Worm (Caenorhabditis elegans): ENCODE measurements around the gene gcy-19.

Gene gcy-19

ce11 chrII:3225780-3226179 lies 33.4 kb downstream of the gcy-19 start, which contains the start of gene ZC239.17:
ZC239.17 (minus strand) TSS chrII:3225880.
- TF ChIP-seq fkh-4 (tag; optimal IDR thresholded peaks at IDR 0.05; ENCODE audit: borderline replicate concordance) (no peak), vab-15 (tag; optimal IDR thresholded peaks at IDR 0.05) (no peak), ets-5 (GFP tag; IDR thresholded peaks at IDR 0.05) (no peak), snu-23 (GFP tag; optimal IDR thresholded peaks at IDR 0.05) (no peak), hlh-4 (tag; optimal IDR thresholded peaks at IDR 0.05) (no peak), lin-15B (tag; optimal IDR thresholded peaks at IDR 0.05) (no peak), fkh-8 (tag; optimal IDR thresholded peaks at IDR 0.05) (no peak), lin-13 (GFP tag; optimal IDR thresholded peaks at IDR 0.05) (no peak), pag-3 (tag; optimal IDR thresholded peaks at IDR 0.05; ENCODE audit: borderline replicate concordance, insufficient read depth) (no peak), snpc-4 (tag; optimal IDR thresholded peaks at IDR 0.05) (no peak), nhr-28 (tag; optimal IDR thresholded peaks at IDR 0.05) (no peak), dpl-1 (GFP tag; optimal IDR thresholded peaks at IDR 0.05) (no peak), tlp-1 (tag; optimal IDR thresholded peaks at IDR 0.05) (no peak), sptf-1 (tag; optimal IDR thresholded peaks at IDR 0.05) (no peak), zip-4 (GFP tag; optimal IDR thresholded peaks at IDR 0.05) (no peak), isw-1 (GFP tag; IDR thresholded peaks at IDR 0.05) (no peak), C04F5.9 (tag; optimal IDR thresholded peaks at IDR 0.05) (no peak), lin-35 (GFP tag; optimal IDR thresholded peaks at IDR 0.05) (no peak)

ce11 chrII:3225200-3225599 lies 34.0 kb downstream of the gcy-19 start, which contains the start of gene ZC239.16:
ZC239.16 (minus strand) TSS chrII:3225319.
- TF ChIP-seq elt-2 (tag; optimal IDR thresholded peaks at IDR 0.05) (peak; percentile 44), ceh-8 (GFP tag; optimal IDR thresholded peaks at IDR 0.05) (no peak)

- no peak for TF ChIP-seq elt-2 (tag; optimal IDR thresholded peaks at IDR 0.05)
- TF ChIP-seq egl-13 (tag; optimal IDR thresholded peaks at IDR 0.05): no peak
- TF ChIP-seq pqm-1 (tag; optimal IDR thresholded peaks at IDR 0.05): no peak
- no peak for TF ChIP-seq ceh-8 (GFP tag; optimal IDR thresholded peaks at IDR 0.05)
- TF ChIP-seq nhr-84 (tag; optimal IDR thresholded peaks at IDR 0.05): no peak
- TF ChIP-seq Y116A8C.19 (tag; optimal IDR thresholded peaks at IDR 0.05; ENCODE audit: borderline replicate concordance): no peak
- TF ChIP-seq alr-1 (tag; optimal IDR thresholded peaks at IDR 0.05; ENCODE audit: borderline replicate concordance): no peak
- no peak for TF ChIP-seq ces-1 (GFP tag; optimal IDR thresholded peaks at IDR 0.05)
- no peak for TF ChIP-seq xbp-1 (tag; optimal IDR thresholded peaks at IDR 0.05)
- no peak for TF ChIP-seq grh-1 (GFP tag; IDR thresholded peaks at IDR 0.05)
- TF ChIP-seq nhr-28 (tag; optimal IDR thresholded peaks at IDR 0.05): no peak
- TF ChIP-seq lin-14 (GFP tag; optimal IDR thresholded peaks at IDR 0.05): no peak
- no peak for TF ChIP-seq nhr-77 (tag; optimal IDR thresholded peaks at IDR 0.05)
- no peak for TF ChIP-seq snpc-4 (tag; optimal IDR thresholded peaks at IDR 0.05)
- no peak for TF ChIP-seq unc-62 (GFP tag; optimal IDR thresholded peaks at IDR 0.05)
- TF ChIP-seq dpl-1 (GFP tag; optimal IDR thresholded peaks at IDR 0.05): no peak
- no peak for TF ChIP-seq dsc-1 (tag; optimal IDR thresholded peaks at IDR 0.05)
- TF ChIP-seq snu-23 (GFP tag; optimal IDR thresholded peaks at IDR 0.05): no peak
- TF ChIP-seq pax-3 (tag; optimal IDR thresholded peaks at IDR 0.05): no peak
- no peak for TF ChIP-seq C34B4.2 (tag; optimal IDR thresholded peaks at IDR 0.05)
These were observed 34.5 kb downstream of the gcy-19 start, which contains the start of gene ZC239.15 for ce11 chrII:3224631-3225030. ZC239.15 (minus strand) TSS chrII:3224731.

- TF ChIP-seq elt-2 (tag; optimal IDR thresholded peaks at IDR 0.05) (peak; percentile 21), lin-35 (GFP tag; optimal IDR thresholded peaks at IDR 0.05) (no peak)
These were observed 36.5 kb downstream of the gcy-19 start, which contains the start of gene ZC239.13 for ce11 chrII:3222686-3223085. ZC239.13 (minus strand) TSS chrII:3222839.

ce11 chrII:3221730-3222129 lies 37.4 kb downstream of the gcy-19 start, which contains the start of gene ZC239.14:
ZC239.14 (minus strand) TSS chrII:3222034.
- TF ChIP-seq hpl-2 (GFP tag; optimal IDR thresholded peaks at IDR 0.05): no peak
- TF ChIP-seq dsc-1 (tag; optimal IDR thresholded peaks at IDR 0.05): no peak
- TF ChIP-seq mep-1 (tag; optimal IDR thresholded peaks at IDR 0.05): no peak
- TF ChIP-seq hlh-17 (GFP tag; optimal IDR thresholded peaks at IDR 0.05; ENCODE audit: borderline replicate concordance): no peak
- TF ChIP-seq ceh-90 (tag; optimal IDR thresholded peaks at IDR 0.05): no peak
